Worm (Caenorhabditis elegans): ENCODE measurements around the gene C50B8.6.

DNA sequence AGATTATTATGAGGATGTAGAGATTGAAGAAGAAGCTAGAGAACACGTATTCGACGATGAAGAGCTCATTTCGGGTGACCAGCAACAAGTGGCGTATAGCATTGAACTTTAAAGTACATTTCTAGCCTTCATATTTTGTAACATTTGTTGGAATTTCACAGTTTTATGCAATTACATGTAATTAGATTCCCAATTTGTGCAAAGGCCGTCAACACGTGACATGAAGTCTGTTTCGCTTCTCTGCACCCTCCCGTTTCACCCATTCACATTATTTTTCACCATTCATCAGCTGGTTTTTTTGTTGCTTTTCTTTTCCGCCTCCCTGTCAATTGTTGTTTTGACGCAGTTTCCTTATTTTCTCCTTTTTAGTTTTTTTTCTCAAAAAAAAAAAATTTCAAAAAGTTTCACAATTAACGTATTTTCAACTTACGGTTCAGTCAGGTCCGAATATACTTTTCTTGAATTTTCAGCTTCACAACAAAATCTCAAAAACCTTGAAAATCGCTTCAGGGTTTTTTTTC is 48.4 kb downstream of the C50B8.6 start, which contains the start of gene sde-2:
- TF ChIP-seq nhr-76 (tag; optimal IDR thresholded peaks at IDR 0.05) (no peak), hpl-2 (GFP tag; optimal IDR thresholded peaks at IDR 0.05) (no peak)

Data from whole organism, L1 larva.